Worm (Caenorhabditis elegans) whole organism, L3 larva: ENCODE results near the gene F11A10.5.
"Not testable (repeated sequence)": the region's sequence is repeated elsewhere in the genome, so short reads cannot be mapped to it uniquely, and the experiment has no call there.

Source experiments
- ZK546.5 ChIP-seq: sonication (generic microtip); optimal IDR thresholded peaks from 2 replicates; lab custom pipeline; 2017; ENCODE audit warnings: missing biosample characterization, missing genetic modification characterization
- aly-2 ChIP-seq: fragments of 150-350 bp; optimal IDR thresholded peaks from 2 replicates; lab custom pipeline; 2014; ENCODE audit warnings: missing biosample characterization, missing genetic modification characterization
- ceh-82 ChIP-seq: fragments of 150-350 bp; optimal IDR thresholded peaks from 2 replicates; lab custom pipeline; 2014; ENCODE audit warnings: missing biosample characterization, missing genetic modification characterization
- egl-27 ChIP-seq: sonication (generic microtip); optimal IDR thresholded peaks from 4 replicates; lab custom pipeline; 2017; ENCODE audit warnings: missing biosample characterization, missing genetic modification reagents, missing genetic modification characterization
- elt-1 ChIP-seq: fragments of 150-350 bp; optimal IDR thresholded peaks from 2 replicates; lab custom pipeline; 2014; ENCODE audit warnings: missing biosample characterization, missing genetic modification characterization
- elt-2 ChIP-seq: sonication (generic microtip); optimal IDR thresholded peaks from 2 replicates; lab custom pipeline; 2016; ENCODE audit warnings: missing genetic modification reagents, mild to moderate bottlenecking, missing genetic modification characterization, missing compliant biosample characterization
- elt-3 ChIP-seq, 3 experiments: fragments of 150-350 bp in 1 of 3; sonication (generic microtip) in 2 of 3; optimal IDR thresholded peaks; 2 replicates in 2 of 3; 4 replicates in 1 of 3; lab custom pipeline; 2014 to 2017; ENCODE audit warnings: missing biosample characterization in 3 of 3, missing genetic modification characterization in 3 of 3
- fkh-2 ChIP-seq: fragments of 150-350 bp; optimal IDR thresholded peaks from 2 replicates; lab custom pipeline; 2014; ENCODE audit warnings: missing biosample characterization, missing genetic modification reagents, missing genetic modification characterization
- fos-1 ChIP-seq: fragments of 150-350 bp; optimal IDR thresholded peaks from 2 replicates; lab custom pipeline; 2014; ENCODE audit warnings: missing biosample characterization, missing genetic modification characterization
- hmg-11 ChIP-seq: sonication (generic microtip); optimal IDR thresholded peaks from 2 replicates; lab custom pipeline; 2016; ENCODE audit warnings: missing genetic modification characterization, missing compliant biosample characterization
- lin-15B ChIP-seq: fragments of 150-350 bp; optimal IDR thresholded peaks from 2 replicates; lab custom pipeline; 2014; ENCODE audit warnings: missing biosample characterization, missing genetic modification characterization
- lin-39 ChIP-seq: fragments of 150-350 bp; optimal IDR thresholded peaks from 2 replicates; lab custom pipeline; 2018; ENCODE audit warnings: missing biosample characterization, missing genetic modification reagents, missing genetic modification characterization
- mdl-1 ChIP-seq: fragments of 150-350 bp; optimal IDR thresholded peaks from 2 replicates; lab custom pipeline; 2014; ENCODE audit warnings: missing biosample characterization, missing genetic modification characterization
- mml-1 ChIP-seq: fragments of 150-350 bp; sonication (generic microtip); optimal IDR thresholded peaks from 3 replicates; lab custom pipeline; 2014; ENCODE audit warnings: missing biosample characterization, missing genetic modification characterization
- nfya-1 ChIP-seq: sonication (generic microtip); optimal IDR thresholded peaks from 2 replicates; lab custom pipeline; 2017; ENCODE audit warnings: missing genetic modification characterization, mild to moderate bottlenecking, missing compliant biosample characterization, antibody characterized with exemption, moderate library complexity; ENCODE audit not compliant: insufficient read depth
- nhr-11 ChIP-seq: fragments of 150-350 bp; optimal IDR thresholded peaks from 2 replicates; lab custom pipeline; 2014; ENCODE audit warnings: missing biosample characterization, missing genetic modification characterization
- nhr-12 ChIP-seq: fragments of 150-350 bp; optimal IDR thresholded peaks from 2 replicates; lab custom pipeline; 2014; ENCODE audit warnings: missing biosample characterization, missing genetic modification characterization
- nhr-23 ChIP-seq: fragments of 150-350 bp; optimal IDR thresholded peaks from 2 replicates; lab custom pipeline; 2014; ENCODE audit warnings: missing biosample characterization, missing genetic modification reagents, missing genetic modification characterization
- nhr-237 ChIP-seq: fragments of 150-350 bp; optimal IDR thresholded peaks from 2 replicates; lab custom pipeline; 2014; ENCODE audit warnings: missing biosample characterization, missing genetic modification characterization
- nhr-28 ChIP-seq: fragments of 150-350 bp; optimal IDR thresholded peaks from 2 replicates; lab custom pipeline; 2014; ENCODE audit warnings: missing biosample characterization, missing genetic modification characterization
- nhr-43 ChIP-seq: sonication (generic microtip); optimal IDR thresholded peaks from 2 replicates; lab custom pipeline; 2016; ENCODE audit warnings: mild to moderate bottlenecking, missing genetic modification characterization, missing compliant biosample characterization; ENCODE audit not compliant: poor library complexity, severe bottlenecking
- nhr-67 ChIP-seq: fragments of 150-350 bp; optimal IDR thresholded peaks from 2 replicates; lab custom pipeline; 2014; ENCODE audit warnings: missing biosample characterization, missing genetic modification characterization
- nhr-77 ChIP-seq: fragments of 150-350 bp; optimal IDR thresholded peaks from 2 replicates; lab custom pipeline; 2014; ENCODE audit warnings: missing biosample characterization, missing genetic modification characterization
- pha-4 ChIP-seq: fragments of 150-350 bp; optimal IDR thresholded peaks from 2 replicates; lab custom pipeline; 2014; ENCODE audit warnings: missing biosample characterization, missing genetic modification reagents, missing genetic modification characterization
- sea-2 ChIP-seq: fragments of 150-350 bp; sonication (generic microtip); optimal IDR thresholded peaks from 4 replicates; lab custom pipeline; 2014; ENCODE audit warnings: missing biosample characterization, missing genetic modification reagents, missing genetic modification characterization
- skn-1 ChIP-seq: fragments of 150-350 bp; optimal IDR thresholded peaks from 2 replicates; lab custom pipeline; 2014; ENCODE audit warnings: missing biosample characterization, missing genetic modification characterization
- unc-39 ChIP-seq: sonication (generic microtip); optimal IDR thresholded peaks from 4 replicates; lab custom pipeline; 2017; ENCODE audit warnings: missing biosample characterization, missing genetic modification characterization

Gene F11A10.5

ce11 chrIV:12131308-12132072 is 37.6 kb downstream of the F11A10.5 start:
- TF ChIP-seq sea-2 = no peak
- TF ChIP-seq fos-1 (tag; lab: Kevin White, UChicago) = no peak
- TF ChIP-seq unc-39 = no peak
- no peak for TF ChIP-seq nhr-23 (tag; lab: Kevin White, UChicago)
- TF ChIP-seq lin-15B (tag; lab: Kevin White, UChicago) = no peak
- TF ChIP-seq aly-2 = no peak
- no peak for TF ChIP-seq skn-1 (tag; lab: Kevin White, UChicago)
- TF ChIP-seq elt-1 (tag; lab: Kevin White, UChicago) = no peak

- TF ChIP-seq skn-1 (tag; lab: Kevin White, UChicago) (no peak), egl-27 (tag; lab: Kevin White, UChicago) (no peak), elt-2 (tag; lab: Kevin White, UChicago) (no peak)
Observed at ce11 chrIV:12133776-12134175, 39.9 kb downstream of the F11A10.5 start.

- no peak for TF ChIP-seq nhr-11
- TF ChIP-seq nhr-23 (tag; lab: Kevin White, UChicago) = no peak
- TF ChIP-seq sea-2 = no peak
- no peak for TF ChIP-seq hmg-11 (tag; lab: Kevin White, UChicago)
Observed at ce11 chrIV:12134991-12135390, 41.1 kb downstream of the F11A10.5 start.

ce11 chrIV:12138093-12138492 is 44.2 kb downstream of the F11A10.5 start, which contains the start of gene B0001.4:
TSS of gene B0001.4 (minus strand) at chrIV:12138193.
- not testable (repeated sequence) for TF ChIP-seq skn-1, fkh-2, nfya-1 (tag; lab: Kevin White, UChicago)
- TF ChIP-seq, all 47 proteins: peak for 0; not testable (repeated sequence) for 47

- TF ChIP-seq nhr-43 (tag; lab: Kevin White, UChicago) = no peak
- no peak for TF ChIP-seq ZK546.5 (tag; lab: Kevin White, UChicago)
- no peak for TF ChIP-seq nfya-1 (tag; lab: Kevin White, UChicago)
- no peak for TF ChIP-seq lin-15B (tag; lab: Kevin White, UChicago)
- no peak for TF ChIP-seq nhr-77 (tag; lab: Kevin White, UChicago)
- TF ChIP-seq nhr-12 (tag; lab: Kevin White, UChicago) = no peak
- TF ChIP-seq pha-4 (tag; lab: Kevin White, UChicago) = no peak
- no peak for TF ChIP-seq sea-2
- TF ChIP-seq elt-3 (tag; optimal IDR thresholded peaks at IDR 0.05; lab: Kevin White, UChicago) = no peak
- no peak for TF ChIP-seq mdl-1 (tag; lab: Kevin White, UChicago)
- TF ChIP-seq fkh-2 (tag; lab: Kevin White, UChicago) = no peak
Observed at ce11 chrIV:12140959-12141358, 47.0 kb downstream of the F11A10.5 start, which contains the start of gene B0001.8. TSS of gene B0001.8 (minus strand) at chrIV:12141059.

ce11 chrIV:12143231-12143630 is 49.3 kb downstream of the F11A10.5 start, which contains the start of gene B0001.5:
TSS of gene B0001.5 (minus strand) at chrIV:12143331.
- TF ChIP-seq skn-1 (tag; lab: Kevin White, UChicago) (no peak), nhr-67 (no peak), mml-1 (tag; lab: Kevin White, UChicago) (no peak), lin-39 (tag; lab: Kevin White, UChicago) (no peak), hmg-11 (tag; lab: Kevin White, UChicago) (no peak), fkh-2 (tag; lab: Kevin White, UChicago) (no peak), ceh-82 (tag; lab: Kevin White, UChicago) (no peak), mdl-1 (tag; lab: Kevin White, UChicago) (no peak), nhr-23 (tag; lab: Kevin White, UChicago) (no peak), nhr-28 (no peak)
- TF ChIP-seq, all 47 proteins: peak for 0

- no peak for TF ChIP-seq mdl-1 (tag; lab: Kevin White, UChicago)
- TF ChIP-seq nhr-237 (tag; lab: Kevin White, UChicago) = no peak
- TF ChIP-seq hmg-11 (tag; lab: Kevin White, UChicago) = peak; percentile 14
Observed at ce11 chrIV:12145681-12146080, 51.8 kb downstream of the F11A10.5 start, which contains the start of gene B0001.3. TSS of gene B0001.3 (minus strand) at chrIV:12145735.
